Fruit fly (Drosophila melanogaster) whole organism, embryonic: ENCODE data around the gene dnc.

Experiments
- Antp ChIP-seq: fragments of 200-800 bp; sonication (Bioruptor generic); optimal IDR thresholded peaks from 3 replicates; lab custom pipeline; 2016; ENCODE audit warnings: missing biosample characterization, missing genetic modification characterization
- B-H1 ChIP-seq: fragments of 200-800 bp; sonication (Bioruptor generic); IDR thresholded peaks from 3 replicates; pipeline ENCODE4 v1.3.6; 2022; ENCODE audit warnings: missing biosample characterization, missing genetic modification characterization
- CG10267 ChIP-seq: fragments of 200-800 bp; sonication (Bioruptor generic); optimal IDR thresholded peaks from 2 replicates; lab custom pipeline; 2018; ENCODE audit warnings: missing biosample characterization, mild to moderate bottlenecking, missing genetic modification characterization, moderate library complexity
- CG10543 ChIP-seq: fragments of 200-800 bp; sonication (Bioruptor generic); optimal IDR thresholded peaks from 3 replicates; lab custom pipeline; 2017; ENCODE audit warnings: missing biosample characterization, mild to moderate bottlenecking, missing genetic modification characterization, moderate library complexity
- CG11093 ChIP-seq: fragments of 200-800 bp; sonication (Bioruptor generic); IDR thresholded peaks from 3 replicates; pipeline ENCODE4 v1.3.6; 2022; ENCODE audit warnings: missing biosample characterization, missing genetic modification characterization
- CG13296 ChIP-seq: fragments of 200-800 bp; sonication (Bioruptor generic); optimal IDR thresholded peaks from 3 replicates; lab custom pipeline; 2018; ENCODE audit warnings: missing biosample characterization, mild to moderate bottlenecking, missing genetic modification characterization
- CG1647 ChIP-seq: fragments of 200-800 bp; sonication (Bioruptor generic); optimal IDR thresholded peaks from 3 replicates; lab custom pipeline; 2016; ENCODE audit warnings: missing biosample characterization, missing genetic modification characterization
- CG17361 ChIP-seq: fragments of 200-800 bp; sonication (Bioruptor generic); IDR thresholded peaks from 3 replicates; pipeline ENCODE4 v1.3.6; 2022; ENCODE audit warnings: missing biosample characterization, missing genetic modification characterization
- CG1792 ChIP-seq: fragments of 200-800 bp; sonication (Bioruptor generic); optimal IDR thresholded peaks from 2 replicates; lab custom pipeline; 2016; ENCODE audit warnings: missing biosample characterization, missing genetic modification characterization
- CG18011 ChIP-seq: fragments of 200-800 bp; sonication (Bioruptor generic); optimal IDR thresholded peaks from 2 replicates; lab custom pipeline; 2017; ENCODE audit warnings: missing biosample characterization, missing genetic modification characterization, mild to moderate bottlenecking, moderate library complexity, missing genotype
- CG2129 ChIP-seq: fragments of 200-800 bp; sonication (Bioruptor generic); IDR thresholded peaks from 2 replicates; pipeline ENCODE4 v1.3.6; 2022; ENCODE audit warnings: missing biosample characterization, missing genetic modification characterization; ENCODE audit not compliant: partially characterized antibody
- CG30020 ChIP-seq: fragments of 200-800 bp; optimal IDR thresholded peaks from 2 replicates; lab custom pipeline; 2019; ENCODE audit warnings: missing biosample characterization, mild to moderate bottlenecking, missing genetic modification characterization, moderate library complexity
- CG31365 ChIP-seq: fragments of 200-800 bp; sonication (Bioruptor generic); optimal IDR thresholded peaks from 2 replicates; lab custom pipeline; 2018; ENCODE audit warnings: missing biosample characterization, mild to moderate bottlenecking, missing genetic modification characterization
- CG3163 ChIP-seq: fragments of 200-800 bp; sonication (Bioruptor generic); optimal IDR thresholded peaks from 3 replicates; lab custom pipeline; 2016; ENCODE audit warnings: missing biosample characterization, missing genetic modification characterization
- CG42726 ChIP-seq: fragments of 200-800 bp; sonication (Bioruptor generic); IDR thresholded peaks from 2 replicates; pipeline ENCODE4 v1.3.6; 2022; ENCODE audit warnings: missing biosample characterization, missing genetic modification characterization; ENCODE audit not compliant: partially characterized antibody
- CG4404 ChIP-seq: fragments of 200-800 bp; sonication (Bioruptor generic); IDR thresholded peaks from 2 replicates; pipeline ENCODE4 v1.3.6; 2022; ENCODE audit warnings: missing biosample characterization, missing genetic modification characterization
- CG6813 ChIP-seq: fragments of 200-800 bp; sonication (Bioruptor generic); optimal IDR thresholded peaks from 2 replicates; lab custom pipeline; 2017; ENCODE audit warnings: missing biosample characterization, missing genetic modification characterization, mild to moderate bottlenecking, moderate library complexity, missing genetic modification reagents
- CG9817 ChIP-seq: fragments of 200-800 bp; sonication (Bioruptor generic); optimal IDR thresholded peaks from 2 replicates; lab custom pipeline; 2018; ENCODE audit warnings: missing biosample characterization, mild to moderate bottlenecking, missing genetic modification characterization, moderate library complexity
- CG9932 ChIP-seq: fragments of 200-800 bp; sonication (Bioruptor generic); IDR thresholded peaks from 2 replicates; pipeline ENCODE4 v1.3.6; 2022; ENCODE audit warnings: missing biosample characterization, missing genetic modification characterization
- D ChIP-seq, 2 experiments: fragments of 200-800 bp in 1 of 2; fragments of >200 bp in 1 of 2; sonication (Bioruptor generic) in 1 of 2; optimal IDR thresholded peaks; 2 replicates in 1 of 2; 3 replicates in 1 of 2; lab custom pipeline; 2017; ENCODE audit warnings: mild to moderate bottlenecking in 1 of 2, missing biosample characterization in 1 of 2, missing genetic modification characterization in 1 of 2, missing genetic modification reagents in 1 of 2
- E2f1 ChIP-seq: fragments of 200-800 bp; sonication (Bioruptor generic); IDR thresholded peaks from 2 replicates; pipeline ENCODE4 v1.3.6; 2022; ENCODE audit warnings: missing biosample characterization, missing genetic modification characterization
- H2.0 ChIP-seq: fragments of 200-800 bp; sonication (Bioruptor generic); IDR thresholded peaks from 2 replicates; pipeline ENCODE4 v1.3.6; 2022; ENCODE audit warnings: missing biosample characterization, missing genetic modification characterization
- Hr51 ChIP-seq, 2 experiments: fragments of 200-800 bp; sonication (Bioruptor generic); optimal IDR thresholded peaks; 2 replicates in 1 of 2; 3 replicates in 1 of 2; lab custom pipeline; 2016 to 2018; ENCODE audit warnings: missing biosample characterization in 2 of 2, missing genetic modification characterization in 2 of 2, mild to moderate bottlenecking in 1 of 2, moderate library complexity in 1 of 2
- Hsf ChIP-seq: fragments of 200-800 bp; sonication (Bioruptor generic); optimal IDR thresholded peaks from 3 replicates; lab custom pipeline; 2016; ENCODE audit warnings: missing biosample characterization, missing genetic modification characterization
- Oaz ChIP-seq: fragments of 200-800 bp; sonication (Bioruptor generic); IDR thresholded peaks from 2 replicates; pipeline ENCODE4 v1.3.6; 2022; ENCODE audit warnings: missing biosample characterization, missing genetic modification characterization
- Sry-β ChIP-seq: fragments of 200-800 bp; sonication (Bioruptor generic); optimal IDR thresholded peaks from 2 replicates; lab custom pipeline; 2018; ENCODE audit warnings: missing biosample characterization, mild to moderate bottlenecking, missing genetic modification characterization, moderate library complexity
- Sry-δ ChIP-seq: fragments of 200-800 bp; sonication (Bioruptor generic); optimal IDR thresholded peaks from 2 replicates; lab custom pipeline; 2016; ENCODE audit warnings: missing biosample characterization, missing genetic modification characterization
- YL-1 ChIP-seq: fragments of 200-800 bp; sonication (Bioruptor generic); optimal IDR thresholded peaks from 3 replicates; lab custom pipeline; 2017; ENCODE audit warnings: missing biosample characterization, mild to moderate bottlenecking, missing genetic modification characterization
- abd-A ChIP-seq: fragments of 200-800 bp; sonication (Bioruptor generic); optimal IDR thresholded peaks from 3 replicates; lab custom pipeline; 2019; ENCODE audit warnings: missing biosample characterization, mild to moderate bottlenecking, missing genetic modification characterization, moderate library complexity
- bigmax ChIP-seq: fragments of 200-800 bp; sonication (Bioruptor generic); optimal IDR thresholded peaks from 2 replicates; lab custom pipeline; 2018; ENCODE audit warnings: missing biosample characterization, mild to moderate bottlenecking, missing genetic modification characterization
- cad ChIP-seq: fragments of >200 bp; optimal IDR thresholded peaks from 2 replicates; lab custom pipeline; 2017; ENCODE audit warnings: missing biosample characterization, missing genetic modification characterization
- cg ChIP-seq: fragments of 200-800 bp; sonication (Bioruptor generic); optimal IDR thresholded peaks from 3 replicates; lab custom pipeline; 2019; ENCODE audit warnings: missing biosample characterization, mild to moderate bottlenecking, missing genetic modification characterization, moderate library complexity
- chm ChIP-seq: fragments of 200-800 bp; sonication (Bioruptor generic); IDR thresholded peaks from 2 replicates; pipeline ENCODE4 v1.3.6; 2022; ENCODE audit warnings: missing biosample characterization, missing genetic modification characterization
- dysf ChIP-seq: fragments of 200-800 bp; sonication (Bioruptor generic); IDR thresholded peaks from 3 replicates; pipeline ENCODE4 v1.3.6; 2022; ENCODE audit warnings: missing biosample characterization, missing genetic modification characterization
- exex ChIP-seq: fragments of 200-800 bp; sonication (Bioruptor generic); optimal IDR thresholded peaks from 4 replicates; lab custom pipeline; 2018; ENCODE audit warnings: missing biosample characterization, mild to moderate bottlenecking, missing genetic modification characterization, moderate library complexity
- fd3F ChIP-seq: fragments of 200-800 bp; sonication (Bioruptor generic); optimal IDR thresholded peaks from 2 replicates; lab custom pipeline; 2018; ENCODE audit warnings: missing biosample characterization, mild to moderate bottlenecking, missing genetic modification characterization, moderate library complexity
- hth ChIP-seq: fragments of >200 bp; optimal IDR thresholded peaks from 2 replicates; lab custom pipeline; 2017; ENCODE audit warnings: inconsistent platforms
- jumu ChIP-seq: fragments of 200-800 bp; sonication (Bioruptor generic); optimal IDR thresholded peaks from 3 replicates; lab custom pipeline; 2016; ENCODE audit warnings: missing biosample characterization, missing genetic modification characterization
- kah ChIP-seq: fragments of 200-800 bp; sonication (Bioruptor generic); optimal IDR thresholded peaks from 2 replicates; lab custom pipeline; 2018; ENCODE audit warnings: missing biosample characterization, mild to moderate bottlenecking, missing genetic modification characterization
- lilli ChIP-seq: fragments of 200-800 bp; sonication (Bioruptor generic); optimal IDR thresholded peaks from 3 replicates; lab custom pipeline; 2016; ENCODE audit warnings: missing biosample characterization, missing genetic modification characterization
- lov ChIP-seq, 2 experiments: fragments of 200-800 bp in 1 of 2; fragments of >200 bp in 1 of 2; sonication (Bioruptor generic) in 1 of 2; IDR thresholded peaks in 1 of 2; optimal IDR thresholded peaks in 1 of 2; 2 replicates in 1 of 2; 3 replicates in 1 of 2; pipeline versions ENCODE4 v1.3.6 to Lab custom; 2017 to 2022; ENCODE audit warnings: missing biosample characterization in 1 of 2, missing genetic modification characterization in 1 of 2
- nom ChIP-seq: fragments of 200-800 bp; sonication (Bioruptor generic); optimal IDR thresholded peaks from 2 replicates; lab custom pipeline; 2017; ENCODE audit warnings: missing biosample characterization, missing genetic modification characterization, mild to moderate bottlenecking, moderate library complexity, missing genetic modification reagents
- pb ChIP-seq: fragments of 200-800 bp; sonication (Bioruptor generic); optimal IDR thresholded peaks from 3 replicates; lab custom pipeline; 2016; ENCODE audit warnings: missing biosample characterization, missing genetic modification characterization
- pho ChIP-seq: fragments of 200-800 bp; sonication (Bioruptor generic); optimal IDR thresholded peaks from 2 replicates; lab custom pipeline; 2016; ENCODE audit warnings: missing biosample characterization, missing genetic modification characterization
- scrt ChIP-seq: fragments of 200-800 bp; sonication (Bioruptor generic); optimal IDR thresholded peaks from 2 replicates; lab custom pipeline; 2018; ENCODE audit warnings: missing biosample characterization, mild to moderate bottlenecking, missing genetic modification characterization, moderate library complexity
- sob ChIP-seq: fragments of 200-800 bp; sonication (Bioruptor generic); IDR thresholded peaks from 2 replicates; pipeline ENCODE4 v1.3.6; 2022; ENCODE audit warnings: missing biosample characterization, missing genetic modification characterization
- sr ChIP-seq: fragments of 200-800 bp; sonication (Bioruptor generic); IDR thresholded peaks from 3 replicates; pipeline ENCODE4 v1.3.6; 2022; ENCODE audit warnings: missing biosample characterization, missing genetic modification characterization
- ssp ChIP-seq: fragments of 200-800 bp; sonication (Bioruptor generic); IDR thresholded peaks from 2 replicates; pipeline ENCODE4 v1.3.6; 2022; ENCODE audit warnings: missing biosample characterization, missing genetic modification characterization
- wdn ChIP-seq: fragments of 200-800 bp; sonication (Bioruptor generic); IDR thresholded peaks from 2 replicates; pipeline ENCODE4 v1.3.6; 2022; ENCODE audit warnings: missing biosample characterization, missing genetic modification characterization

dnc gene

DNA sequence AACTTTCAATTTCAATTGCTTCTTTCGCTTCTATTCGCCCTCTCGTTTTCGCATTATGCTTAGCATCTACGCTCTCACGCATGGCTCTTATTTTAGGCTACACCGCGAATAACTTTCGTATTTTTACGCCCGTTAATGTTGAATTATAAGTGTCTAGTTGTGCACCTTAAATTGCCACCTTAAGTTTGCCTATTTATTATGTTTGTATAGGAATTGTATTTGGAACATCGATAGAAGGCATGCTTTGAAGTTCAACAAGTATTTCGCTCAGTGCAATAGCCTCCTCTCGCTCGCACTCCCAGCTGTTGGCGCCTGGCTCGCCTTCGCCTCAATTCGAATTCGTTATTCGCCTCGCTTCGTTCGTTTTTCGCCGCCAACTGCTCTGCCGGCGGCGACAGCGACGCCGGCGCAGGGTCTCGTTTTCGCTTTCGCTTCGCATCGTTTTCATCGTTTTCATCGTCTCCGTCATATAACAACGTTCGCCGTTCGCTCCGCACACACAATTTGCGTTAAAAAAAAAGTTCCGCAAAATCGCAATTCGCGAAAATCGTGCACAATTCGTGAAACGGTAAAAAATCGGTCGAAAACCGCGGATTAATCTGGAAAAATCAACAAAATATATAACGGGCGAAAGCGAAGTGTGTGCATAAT, 118.7 kb downstream of the dnc start (continued):
- TF ChIP-seq Oaz (GFP tag; lab: Robert Waterston, UW) (peak; percentile 94), B-H1 (GFP tag; lab: Robert Waterston, UW) (peak; percentile 96), nom (GFP tag; lab: Kevin White, UChicago) (peak; percentile 61), CG13296 (GFP tag; lab: Kevin White, UChicago) (peak; percentile 94), jumu (GFP tag; lab: Kevin White, UChicago) (peak; percentile 98), sob (GFP tag; lab: Robert Waterston, UW) (peak; percentile 98), pb (GFP tag; lab: Kevin White, UChicago) (peak; percentile 97), Hr51 (GFP tag; optimal IDR thresholded peaks at IDR 0.05; lab: Kevin White, UChicago) (peak; percentile 96 to 97), kah (GFP tag; lab: Kevin White, UChicago) (peak; percentile 85), CG10543 (GFP tag; lab: Kevin White, UChicago) (peak; percentile 83), CG4404 (peak; percentile 93), Sry-δ (GFP tag; lab: Kevin White, UChicago) (peak; percentile 77), lov (optimal IDR thresholded peaks at IDR 0.05; lab: Kevin White, UChicago) (no peak), lov (GFP tag; IDR thresholded peaks at IDR 0.05; lab: Robert Waterston, UW) (peak; percentile 90), pho (GFP tag; lab: Kevin White, UChicago) (peak; percentile 98), ssp (GFP tag; lab: Robert Waterston, UW) (peak; percentile 88), abd-A (peak; percentile 61), CG17361 (GFP tag; lab: Robert Waterston, UW) (peak; percentile 95), chm (GFP tag; lab: Robert Waterston, UW) (peak; percentile 95; the same call in 1 of the 2 replicates), H2.0 (GFP tag; lab: Robert Waterston, UW) (peak; percentile 96), CG1792 (GFP tag; lab: Kevin White, UChicago) (peak; percentile 98), Hsf (GFP tag; lab: Kevin White, UChicago) (peak; percentile 98), E2f1 (GFP tag; lab: Robert Waterston, UW) (peak; percentile 97), D (optimal IDR thresholded peaks at IDR 0.05; lab: Kevin White, UChicago) (no peak), D (GFP tag; optimal IDR thresholded peaks at IDR 0.05; lab: Kevin White, UChicago) (peak; percentile 95), CG11093 (peak; percentile 95), CG6813 (GFP tag; lab: Kevin White, UChicago) (peak; percentile 96), bigmax (peak; percentile 54), sr (peak; percentile 91), CG1647 (GFP tag; lab: Kevin White, UChicago) (peak; percentile 97), exex (tag; lab: Kevin White, UChicago) (peak; percentile 80), CG30020 (tag; lab: Kevin White, UChicago) (peak; percentile 54), CG10267 (peak; percentile 88), cad (GFP tag; lab: Kevin White, UChicago) (no peak), CG3163 (GFP tag; lab: Kevin White, UChicago) (peak; percentile 93), CG2129 (GFP tag; lab: Robert Waterston, UW) (no peak), cg (no peak), Antp (GFP tag; lab: Kevin White, UChicago) (peak; percentile 99), CG42726 (GFP tag; lab: Robert Waterston, UW) (no peak), scrt (GFP tag; lab: Kevin White, UChicago) (peak; percentile 94), CG9932 (peak; percentile 97), CG18011 (GFP tag; lab: Kevin White, UChicago) (peak; percentile 87), CG9817 (peak; percentile 96), Sry-β (GFP tag; lab: Kevin White, UChicago) (peak; percentile 47), CG31365 (tag; lab: Kevin White, UChicago) (peak; percentile 89), dysf (GFP tag; lab: Robert Waterston, UW) (peak; percentile 98), wdn (GFP tag; lab: Robert Waterston, UW) (peak; percentile 96), hth (lab: Kevin White, UChicago) (no peak), YL-1 (GFP tag; lab: Kevin White, UChicago) (peak; percentile 76), fd3F (GFP tag; lab: Kevin White, UChicago) (peak; percentile 95), lilli (peak; percentile 98)
